Fruit fly (Drosophila melanogaster): Measurements from ENCODE around the gene OXA1L.

The OXA1L gene

DNA sequence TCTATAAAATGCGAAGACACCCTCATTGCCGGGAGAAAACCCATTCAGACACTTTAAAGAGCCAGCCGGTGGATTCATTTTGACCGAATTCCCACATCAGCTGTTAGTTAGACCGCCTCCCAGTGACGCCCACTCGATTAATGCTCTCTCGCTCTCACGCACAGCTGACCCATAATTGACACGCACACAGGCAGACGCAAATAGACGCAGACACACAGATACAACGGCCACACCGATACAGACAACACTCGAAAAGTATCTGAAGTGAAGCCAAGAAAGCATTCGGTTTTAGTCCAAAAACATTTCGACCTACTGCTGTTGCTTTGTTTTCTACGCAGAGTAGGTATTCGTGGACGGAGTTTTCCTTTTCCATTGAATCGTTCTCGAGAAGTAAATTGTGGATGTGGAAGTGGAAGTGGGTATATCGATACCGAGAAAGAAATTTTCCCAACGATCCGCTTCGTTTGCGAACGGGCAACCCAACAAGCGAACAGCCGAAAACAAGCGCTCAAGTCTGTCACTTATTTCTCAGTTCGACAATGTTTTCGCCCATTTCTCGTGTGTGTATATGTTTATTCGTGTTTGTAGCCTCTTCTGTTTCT, 26.1 kb downstream of the OXA1L start (continued):
- TF ChIP-seq CG7556 (GFP tag; optimal IDR thresholded peaks at IDR 0.05) (peak; percentile 11), CG31441 (GFP tag; IDR thresholded peaks at IDR 0.05) (0 out of 2 replicates have a peak, but pooled peaks have one; percentile 19), Hsf (GFP tag; optimal IDR thresholded peaks at IDR 0.05) (no peak), ash1 (GFP tag; optimal IDR thresholded peaks at IDR 0.05) (peak; percentile 62), Nf-YA (GFP tag; IDR thresholded peaks at IDR 0.05) (0 out of 2 replicates have a peak, but pooled peaks have one; percentile 12), CG18262 (tag; optimal IDR thresholded peaks at IDR 0.05) (peak; percentile 31), esg (GFP tag; conservative IDR thresholded peaks at IDR 0.05) (no peak), Trl (optimal IDR thresholded peaks at IDR 0.05) (peak; percentile 9 to 22), Trl (GFP tag; optimal IDR thresholded peaks at IDR 0.05) (no peak), otp (GFP tag; IDR thresholded peaks at IDR 0.05) (0 out of 3 replicates have a peak, but pooled peaks have one; percentile 32), Bgb (GFP tag; IDR thresholded peaks at IDR 0.05; ENCODE audit: partially characterized antibody) (peak; percentile 22; the same call in 1 of the 2 replicates), CG10431 (GFP tag; optimal IDR thresholded peaks at IDR 0.05) (no peak), ranshi (GFP tag; IDR thresholded peaks at IDR 0.05) (peak; percentile 5; the same call in 1 of the 2 replicates), gce (GFP tag; IDR thresholded peaks at IDR 0.05) (0 out of 3 replicates have a peak, but pooled peaks have one; percentile 10), CG2712 (tag; optimal IDR thresholded peaks at IDR 0.05) (peak; percentile 11), CG11696 (GFP tag; IDR thresholded peaks at IDR 0.05) (no peak), lola (GFP tag; optimal IDR thresholded peaks at IDR 0.05) (peak in 1 of 3 experiments; percentile 4), abd-A (tag; optimal IDR thresholded peaks at IDR 0.05) (peak; percentile 67), sr (GFP tag; IDR thresholded peaks at IDR 0.05) (peak; percentile 68; the same call in 2 of the 3 replicates), Ptx1 (GFP tag; IDR thresholded peaks at IDR 0.05) (no peak), Med (GFP tag) (peak; percentile 73), CG2199 (GFP tag; IDR thresholded peaks at IDR 0.05) (peak; percentile 97; the same call in 2 of the 3 replicates), CG7839 (tag; optimal IDR thresholded peaks at IDR 0.05) (no peak), Adf1 (GFP tag; IDR thresholded peaks at IDR 0.05) (no peak; the same call in 1 of the 2 replicates), zen2 (GFP tag; IDR thresholded peaks at IDR 0.05; ENCODE audit: partially characterized antibody) (no peak), ci (GFP tag; IDR thresholded peaks at IDR 0.05) (peak; percentile 69), Side (GFP tag; optimal IDR thresholded peaks at IDR 0.05) (peak; percentile 37), CG12299 (tag; optimal IDR thresholded peaks at IDR 0.05) (no peak), CG15514 (GFP tag; optimal IDR thresholded peaks at IDR 0.05) (peak; percentile 12), CG6254 (GFP tag; optimal IDR thresholded peaks at IDR 0.05) (peak; percentile 31), CG9727 (GFP tag; optimal IDR thresholded peaks at IDR 0.05) (peak; percentile 2), Hmx (GFP tag; optimal IDR thresholded peaks at IDR 0.05) (no peak)

DNA sequence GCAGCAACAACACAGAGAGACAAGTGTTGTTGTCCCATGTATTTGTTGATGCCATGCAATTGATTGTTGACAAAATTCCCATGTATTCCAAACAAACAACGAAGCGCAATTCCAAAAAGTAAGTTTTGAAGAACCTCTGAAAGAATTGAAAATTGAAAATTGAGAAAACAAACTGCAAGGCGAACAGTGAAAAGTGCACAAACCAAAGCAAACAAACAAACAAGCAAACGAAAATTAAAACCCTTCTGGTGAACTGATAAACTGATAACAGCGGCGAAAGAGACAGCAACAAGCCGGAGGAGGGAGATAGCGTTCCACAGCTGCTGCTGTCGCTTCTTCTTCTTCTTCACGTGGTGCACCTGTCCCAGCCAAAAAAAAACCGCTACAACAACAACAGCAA, 27.7 kb downstream of the OXA1L start:
- TF ChIP-seq CG8281 (tag; optimal IDR thresholded peaks at IDR 0.05) (no peak), dmrt99B (tag; optimal IDR thresholded peaks at IDR 0.05) (no peak), Oaz (GFP tag; IDR thresholded peaks at IDR 0.05) (no peak), CG7839 (tag; optimal IDR thresholded peaks at IDR 0.05) (no peak), Dfd (GFP tag; optimal IDR thresholded peaks at IDR 0.05) (no peak), Nf-YB (GFP tag; optimal IDR thresholded peaks at IDR 0.05) (no peak), CG8388 (GFP tag; optimal IDR thresholded peaks at IDR 0.05) (peak; percentile 1), knrl (GFP tag; IDR thresholded peaks at IDR 0.05; ENCODE audit: partially characterized antibody) (no peak), Atf3 (GFP tag; optimal IDR thresholded peaks at IDR 0.05) (no peak), Nf-YA (GFP tag; IDR thresholded peaks at IDR 0.05) (no peak), CG30403 (GFP tag; optimal IDR thresholded peaks at IDR 0.05) (no peak), ase (GFP tag; IDR thresholded peaks at IDR 0.05) (no peak), Lhr (GFP tag; optimal IDR thresholded peaks at IDR 0.05) (no peak), chif (GFP tag; optimal IDR thresholded peaks at IDR 0.05) (peak; percentile 18), gt (GFP tag; IDR thresholded peaks at IDR 0.05) (no peak), sqz (GFP tag; optimal IDR thresholded peaks at IDR 0.05) (peak; percentile 24), CG11723 (GFP tag; optimal IDR thresholded peaks at IDR 0.05) (no peak), gce (GFP tag; IDR thresholded peaks at IDR 0.05) (no peak), CG5245 (GFP tag; optimal IDR thresholded peaks at IDR 0.05) (no peak), Eip74EF (GFP tag; optimal IDR thresholded peaks at IDR 0.05) (no peak), yki (optimal IDR thresholded peaks at IDR 0.05) (no peak), vnd (GFP tag; IDR thresholded peaks at IDR 0.05; ENCODE audit: partially characterized antibody) (no peak)
